Worm (Caenorhabditis elegans) whole organism, young adult: ENCODE measurements around the gene M01H9.3.

Experiments
- B0019.2 ChIP-seq: fragments of 200-800 bp; sonication (Bioruptor generic); conservative IDR thresholded peaks from 2 replicates; pipeline ENCODE4 v1.3.6; 2022; ENCODE audit warnings: missing genetic modification reagents, missing genetic modification characterization, missing compliant biosample characterization
- B0336.3 ChIP-seq: fragments of 200-800 bp; sonication (Bioruptor generic); IDR thresholded peaks from 2 replicates; pipeline ENCODE4 v1.3.6; 2022; ENCODE audit warnings: missing genetic modification characterization, missing compliant biosample characterization
- C17E4.6 ChIP-seq: fragments of 200-800 bp; sonication (Bioruptor generic); IDR thresholded peaks from 2 replicates; pipeline ENCODE4 v1.3.6; 2022; ENCODE audit warnings: missing genetic modification reagents, missing genetic modification characterization, missing compliant biosample characterization
- F37B4.10 ChIP-seq: fragments of 200-800 bp; sonication (Bioruptor generic); IDR thresholded peaks from 2 replicates; pipeline ENCODE4 v1.3.6; 2022; ENCODE audit warnings: missing genetic modification characterization, missing compliant biosample characterization
- F52B5.7 ChIP-seq: sonication (generic microtip); optimal IDR thresholded peaks from 2 replicates; lab custom pipeline; 2016; ENCODE audit warnings: mild to moderate bottlenecking, missing genetic modification characterization, missing compliant biosample characterization
- F57C9.4 ChIP-seq: sonication (generic microtip); optimal IDR thresholded peaks from 2 replicates; lab custom pipeline; 2017; ENCODE audit warnings: mild to moderate bottlenecking, missing genetic modification characterization, missing compliant biosample characterization
- K11D2.4 ChIP-seq: fragments of 200-800 bp; sonication (Bioruptor generic); IDR thresholded peaks from 2 replicates; pipeline ENCODE4 v1.3.6; 2022; ENCODE audit warnings: missing genetic modification reagents, missing genetic modification characterization, missing compliant biosample characterization
- K12H6.12 ChIP-seq: fragments of 200-800 bp; sonication (Bioruptor generic); optimal IDR thresholded peaks from 2 replicates; lab custom pipeline; 2018; ENCODE audit warnings: mild to moderate bottlenecking, missing genetic modification characterization, missing compliant biosample characterization
- atf-7 ChIP-seq: sonication (generic microtip); optimal IDR thresholded peaks from 2 replicates; lab custom pipeline; 2017; ENCODE audit warnings: mild to moderate bottlenecking, missing genetic modification characterization, missing compliant biosample characterization
- athp-1 ChIP-seq: sonication (generic microtip); optimal IDR thresholded peaks from 2 replicates; lab custom pipeline; 2017; ENCODE audit warnings: mild to moderate bottlenecking, missing genetic modification characterization, missing compliant biosample characterization
- bed-1 ChIP-seq: fragments of 200-800 bp; sonication (Bioruptor generic); IDR thresholded peaks from 2 replicates; pipeline ENCODE4 v1.3.6; 2022; ENCODE audit warnings: missing genetic modification reagents, missing genetic modification characterization, missing compliant biosample characterization
- cebp-1 ChIP-seq, 2 experiments: fragments of 200-800 bp in 1 of 2; sonication (Bioruptor generic) in 1 of 2; sonication (generic microtip) in 1 of 2; IDR thresholded peaks in 1 of 2; optimal IDR thresholded peaks in 1 of 2; 2 replicates each; pipeline versions ENCODE4 v1.3.6 to Lab custom; 2017 to 2022; ENCODE audit warnings: missing compliant biosample characterization in 2 of 2, missing genetic modification characterization in 2 of 2, mild to moderate bottlenecking in 1 of 2, missing genetic modification reagents in 1 of 2, moderate library complexity in 1 of 2
- ceh-27 ChIP-seq: fragments of 200-800 bp; sonication (Bioruptor generic); optimal IDR thresholded peaks from 2 replicates; lab custom pipeline; 2018; ENCODE audit warnings: mild to moderate bottlenecking, missing genetic modification characterization, moderate library complexity, missing compliant biosample characterization
- chd-7 ChIP-seq: sonication (generic microtip); optimal IDR thresholded peaks from 2 replicates; lab custom pipeline; 2016; ENCODE audit warnings: mild to moderate bottlenecking, missing genetic modification characterization, moderate library complexity, missing compliant biosample characterization
- dox-1 ChIP-seq: fragments of 200-800 bp; sonication (Bioruptor generic); IDR thresholded peaks from 2 replicates; pipeline ENCODE4 v1.3.6; 2022; ENCODE audit warnings: missing genetic modification reagents, missing genetic modification characterization, missing compliant biosample characterization
- egrh-3 ChIP-seq: fragments of 200-800 bp; sonication (Bioruptor generic); IDR thresholded peaks from 2 replicates; pipeline ENCODE4 v1.3.6; 2022; ENCODE audit warnings: missing genetic modification reagents, missing genetic modification characterization, missing compliant biosample characterization
- ekl-4 ChIP-seq: fragments of 200-800 bp; sonication (Bioruptor generic); IDR thresholded peaks from 2 replicates; pipeline ENCODE4 v1.3.6; 2022; ENCODE audit warnings: missing genetic modification reagents, missing genetic modification characterization, missing compliant biosample characterization
- gei-17 ChIP-seq: fragments of 200-800 bp; sonication (Bioruptor generic); optimal IDR thresholded peaks from 2 replicates; lab custom pipeline; 2018; ENCODE audit warnings: mild to moderate bottlenecking, missing genetic modification characterization, missing compliant biosample characterization
- hmg-1.2 ChIP-seq: fragments of 200-800 bp; sonication (Bioruptor generic); IDR thresholded peaks from 2 replicates; pipeline ENCODE4 v1.3.6; 2022; ENCODE audit warnings: missing genetic modification reagents, missing genetic modification characterization, missing compliant biosample characterization
- let-526 ChIP-seq: fragments of 200-800 bp; sonication (Bioruptor generic); IDR thresholded peaks from 2 replicates; pipeline ENCODE4 v1.3.6; 2022; ENCODE audit warnings: missing genetic modification reagents, missing genetic modification characterization, missing compliant biosample characterization
- let-607 ChIP-seq, 2 experiments: fragments of 200-800 bp in 1 of 2; sonication (Bioruptor generic) in 1 of 2; sonication (generic microtip) in 1 of 2; optimal IDR thresholded peaks; 2 replicates each; lab custom pipeline; 2016 to 2018; ENCODE audit warnings: mild to moderate bottlenecking in 2 of 2, missing compliant biosample characterization in 2 of 2, missing genetic modification characterization in 2 of 2, moderate library complexity in 2 of 2, missing genotype in 1 of 2
- lin-26 ChIP-seq: fragments of 200-800 bp; sonication (Bioruptor generic); IDR thresholded peaks from 2 replicates; pipeline ENCODE4 v1.3.6; 2022; ENCODE audit warnings: missing genetic modification reagents, missing genetic modification characterization, missing compliant biosample characterization
- lir-1 ChIP-seq: fragments of 200-800 bp; sonication (Bioruptor generic); conservative IDR thresholded peaks from 2 replicates; pipeline ENCODE4 v1.3.6; 2022; ENCODE audit warnings: missing genetic modification reagents, missing genetic modification characterization, missing compliant biosample characterization
- madf-3 ChIP-seq: fragments of 200-800 bp; sonication (Bioruptor generic); IDR thresholded peaks from 2 replicates; pipeline ENCODE4 v1.3.6; 2022; ENCODE audit warnings: missing genetic modification reagents, missing genetic modification characterization, missing compliant biosample characterization
- mcd-1 ChIP-seq: fragments of 200-800 bp; sonication (Bioruptor generic); IDR thresholded peaks from 2 replicates; pipeline ENCODE4 v1.3.6; 2022; ENCODE audit warnings: missing genetic modification reagents, missing genetic modification characterization, missing compliant biosample characterization
- mes-4 ChIP-seq: sonication (generic microtip); optimal IDR thresholded peaks from 2 replicates; lab custom pipeline; 2016; ENCODE audit warnings: missing genotype, missing genetic modification characterization, missing compliant biosample characterization
- nfyb-1 ChIP-seq: fragments of 200-800 bp; sonication (Bioruptor generic); IDR thresholded peaks from 2 replicates; pipeline ENCODE4 v1.3.6; 2022; ENCODE audit warnings: missing genetic modification reagents, missing genetic modification characterization, missing compliant biosample characterization
- nhr-80 ChIP-seq: sonication (generic microtip); optimal IDR thresholded peaks from 2 replicates; lab custom pipeline; 2016; ENCODE audit warnings: missing genetic modification characterization, missing compliant biosample characterization
- pbrm-1 ChIP-seq: fragments of 200-800 bp; sonication (Bioruptor generic); IDR thresholded peaks from 2 replicates; pipeline ENCODE4 v1.3.6; 2022; ENCODE audit warnings: missing genetic modification reagents, missing genetic modification characterization, missing compliant biosample characterization
- repo-1 ChIP-seq: sonication (generic microtip); optimal IDR thresholded peaks from 2 replicates; lab custom pipeline; 2017; ENCODE audit warnings: mild to moderate bottlenecking, missing genetic modification characterization, missing compliant biosample characterization
- snpc-1.1 ChIP-seq: sonication (generic microtip); optimal IDR thresholded peaks from 2 replicates; lab custom pipeline; 2017; ENCODE audit warnings: missing genetic modification characterization, mild to moderate bottlenecking, missing compliant biosample characterization, antibody characterized with exemption, moderate library complexity, missing genotype, missing genetic modification reagents; ENCODE audit not compliant: insufficient read depth
- somi-1 ChIP-seq: fragments of 200-800 bp; sonication (Bioruptor generic); optimal IDR thresholded peaks from 2 replicates; lab custom pipeline; 2018; ENCODE audit warnings: mild to moderate bottlenecking, missing genetic modification characterization, missing compliant biosample characterization
- sptf-2 ChIP-seq: fragments of 200-800 bp; sonication (Bioruptor generic); optimal IDR thresholded peaks from 2 replicates; lab custom pipeline; 2018; ENCODE audit warnings: mild to moderate bottlenecking, missing genetic modification characterization, missing compliant biosample characterization
- zfh-2 ChIP-seq: fragments of 200-800 bp; sonication (Bioruptor generic); conservative IDR thresholded peaks from 2 replicates; pipeline ENCODE4 v1.3.6; 2022; ENCODE audit warnings: missing genetic modification reagents, missing genetic modification characterization, missing compliant biosample characterization
- ztf-26 ChIP-seq: sonication (generic microtip); optimal IDR thresholded peaks from 2 replicates; lab custom pipeline; 2017; ENCODE audit warnings: missing genetic modification characterization, missing compliant biosample characterization
- ztf-28 ChIP-seq: fragments of 200-800 bp; sonication (Bioruptor generic); IDR thresholded peaks from 2 replicates; pipeline ENCODE4 v1.3.6; 2022; ENCODE audit warnings: missing genetic modification reagents, missing genetic modification characterization, missing compliant biosample characterization

M01H9.3 gene

ce11 chrIV:4475362-4476086, 1.3 kb downstream of the M01H9.3 start:
- TF ChIP-seq hmg-1.2 (GFP tag; lab: Robert Waterston, UW) (no peak), mcd-1 (GFP tag; lab: Robert Waterston, UW) (0 out of 2 replicates have a peak, but pooled peaks have one; percentile 9), cebp-1 (GFP tag; IDR thresholded peaks at IDR 0.05; lab: Robert Waterston, UW) (no peak), cebp-1 (tag; optimal IDR thresholded peaks at IDR 0.05; lab: Kevin White, UChicago) (peak; percentile 6), B0019.2 (GFP tag; lab: Robert Waterston, UW) (no peak), nhr-80 (peak; percentile 41), sptf-2 (GFP tag; lab: Kevin White, UChicago) (no peak), F57C9.4 (tag; lab: Kevin White, UChicago) (no peak), ekl-4 (GFP tag; lab: Robert Waterston, UW) (peak; percentile 13; the same call in 1 of the 2 replicates), K11D2.4 (GFP tag; lab: Robert Waterston, UW) (0 out of 2 replicates have a peak, but pooled peaks have one; percentile 33), ztf-28 (GFP tag; lab: Robert Waterston, UW) (no peak), bed-1 (GFP tag; lab: Robert Waterston, UW) (0 out of 2 replicates have a peak, but pooled peaks have one; percentile 10), atf-7 (tag; lab: Kevin White, UChicago) (peak; percentile 28), repo-1 (tag; lab: Kevin White, UChicago) (peak; percentile 23), let-607 (tag; optimal IDR thresholded peaks at IDR 0.05; lab: Kevin White, UChicago) (peak in 1 of 2 experiments; percentile 17), C17E4.6 (GFP tag; lab: Robert Waterston, UW) (no peak), F37B4.10 (GFP tag; lab: Robert Waterston, UW) (no peak), egrh-3 (no peak), nfyb-1 (GFP tag; lab: Robert Waterston, UW) (no peak), madf-3 (0 out of 2 replicates have a peak, but pooled peaks have one; percentile 50), lin-26 (0 out of 2 replicates have a peak, but pooled peaks have one; percentile 54), pbrm-1 (GFP tag; lab: Robert Waterston, UW) (no peak), let-526 (GFP tag; lab: Robert Waterston, UW) (no peak)
- TF ChIP-seq, all 124 proteins: peak for 11

DNA sequence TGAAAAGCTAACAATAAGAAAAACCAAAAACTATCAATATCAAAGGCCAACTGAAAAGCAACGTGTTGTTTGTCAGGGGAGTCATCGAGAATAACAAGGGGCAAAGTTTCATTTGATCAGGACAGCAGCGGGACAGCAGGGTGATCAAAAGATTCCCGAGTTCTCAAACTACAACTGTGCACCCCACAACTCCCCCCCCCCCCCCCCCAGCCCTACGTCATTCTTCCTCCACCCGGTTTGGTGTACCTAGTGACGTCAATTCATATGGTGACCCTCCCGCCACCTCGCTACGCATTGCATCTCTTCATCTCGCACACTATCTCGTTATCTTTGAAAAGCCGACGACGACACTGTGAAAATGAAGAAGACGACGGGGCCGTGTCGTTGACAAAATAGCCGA, 3.1 kb downstream of the M01H9.3 start:
- TF ChIP-seq K11D2.4 (GFP tag; lab: Robert Waterston, UW) (peak; percentile 12; the same call in 1 of the 2 replicates), cebp-1 (GFP tag; IDR thresholded peaks at IDR 0.05; lab: Robert Waterston, UW) (no peak; the same call in 1 of the 2 replicates), cebp-1 (tag; optimal IDR thresholded peaks at IDR 0.05; lab: Kevin White, UChicago) (peak; percentile 66), F52B5.7 (tag; lab: Kevin White, UChicago) (peak; percentile 56), mes-4 (tag; lab: Kevin White, UChicago) (no peak), ceh-27 (GFP tag; lab: Kevin White, UChicago) (peak; percentile 1), ztf-26 (peak; percentile 50), dox-1 (GFP tag; lab: Robert Waterston, UW) (peak; percentile 51; the same call in 1 of the 2 replicates), egrh-3 (peak; percentile 51; the same call in 1 of the 2 replicates), somi-1 (GFP tag; lab: Kevin White, UChicago) (peak; percentile 16), snpc-1.1 (tag; lab: Kevin White, UChicago) (no peak), gei-17 (no peak), pbrm-1 (GFP tag; lab: Robert Waterston, UW) (no peak), atf-7 (tag; lab: Kevin White, UChicago) (peak; percentile 60), zfh-2 (peak; percentile 79), chd-7 (tag; lab: Kevin White, UChicago) (peak; percentile 30), mcd-1 (GFP tag; lab: Robert Waterston, UW) (0 out of 2 replicates have a peak, but pooled peaks have one; percentile 26), lir-1 (no peak), nfyb-1 (GFP tag; lab: Robert Waterston, UW) (peak; percentile 37; the same call in 1 of the 2 replicates), K12H6.12 (peak; percentile 6), B0336.3 (GFP tag; lab: Robert Waterston, UW) (peak; percentile 64), athp-1 (tag; lab: Kevin White, UChicago) (peak; percentile 45)
